Fruit fly (Drosophila melanogaster) whole organism, pupa: ENCODE measurements around the gene CG13314.

Experiments used
- CG12605 ChIP-seq: fragments of 200-800 bp; sonication (Bioruptor generic); IDR thresholded peaks from 2 replicates; pipeline ENCODE4 v1.3.6; 2022; ENCODE audit warnings: missing biosample characterization, missing genetic modification characterization
- CG13204 ChIP-seq: fragments of 200-800 bp; sonication (Bioruptor generic); optimal IDR thresholded peaks from 2 replicates; lab custom pipeline; 2018; ENCODE audit warnings: missing biosample characterization, mild to moderate bottlenecking, missing genetic modification characterization, moderate library complexity
- CG15710 ChIP-seq: fragments of 200-800 bp; sonication (Bioruptor generic); optimal IDR thresholded peaks from 2 replicates; lab custom pipeline; 2018; ENCODE audit warnings: missing biosample characterization, mild to moderate bottlenecking, missing genetic modification characterization, moderate library complexity
- CG34367 ChIP-seq: fragments of 200-800 bp; sonication (Bioruptor generic); optimal IDR thresholded peaks from 2 replicates; lab custom pipeline; 2018; ENCODE audit warnings: missing biosample characterization, mild to moderate bottlenecking, missing genetic modification characterization
- CG8159 ChIP-seq: fragments of 200-800 bp; sonication (Bioruptor generic); optimal IDR thresholded peaks from 3 replicates; lab custom pipeline; 2018; ENCODE audit warnings: missing biosample characterization, mild to moderate bottlenecking, missing genetic modification characterization, moderate library complexity
- CG8301 ChIP-seq: fragments of 200-800 bp; sonication (Bioruptor generic); optimal IDR thresholded peaks from 2 replicates; lab custom pipeline; 2018; ENCODE audit warnings: missing biosample characterization, mild to moderate bottlenecking, missing genetic modification characterization
- D1 ChIP-seq: fragments of 200-800 bp; sonication (Bioruptor generic); optimal IDR thresholded peaks from 2 replicates; lab custom pipeline; 2018; ENCODE audit warnings: missing biosample characterization, mild to moderate bottlenecking, missing genetic modification characterization, moderate library complexity
- Ets98B ChIP-seq: fragments of 200-800 bp; sonication (Bioruptor generic); IDR thresholded peaks from 2 replicates; pipeline ENCODE4 v1.3.6; 2022; ENCODE audit warnings: missing biosample characterization, missing genetic modification characterization
- Pif1A ChIP-seq: fragments of 200-800 bp; sonication (Bioruptor generic); optimal IDR thresholded peaks from 3 replicates; lab custom pipeline; 2016; ENCODE audit warnings: missing biosample characterization, missing genetic modification characterization
- Snoo ChIP-seq: fragments of 200-800 bp; sonication (Bioruptor generic); optimal IDR thresholded peaks from 3 replicates; lab custom pipeline; 2017; ENCODE audit warnings: missing biosample characterization, mild to moderate bottlenecking, missing genetic modification characterization, inconsistent platforms
- fd96Ca ChIP-seq: fragments of 200-800 bp; sonication (Bioruptor generic); IDR thresholded peaks from 3 replicates; pipeline ENCODE4 v1.3.6; 2022; ENCODE audit warnings: missing biosample characterization, missing genetic modification characterization
- gl ChIP-seq: fragments of 200-800 bp; sonication (Bioruptor generic); optimal IDR thresholded peaks from 2 replicates; lab custom pipeline; 2018; ENCODE audit warnings: missing biosample characterization, mild to moderate bottlenecking, missing genetic modification characterization
- rn ChIP-seq: fragments of 200-800 bp; sonication (Bioruptor generic); IDR thresholded peaks from 2 replicates; pipeline ENCODE4 v1.3.6; 2022; ENCODE audit warnings: missing biosample characterization, missing genetic modification characterization

- no peak for TF ChIP-seq CG8301 (tag; lab: Kevin White, UChicago)
- no peak for TF ChIP-seq rn (GFP tag; lab: Robert Waterston, UW)
- TF ChIP-seq CG34367: no peak
- TF ChIP-seq CG8159 (tag; lab: Kevin White, UChicago): no peak
- no peak for TF ChIP-seq Ets98B (GFP tag; lab: Robert Waterston, UW)
- no peak for TF ChIP-seq Pif1A
- no peak for TF ChIP-seq gl (tag; lab: Kevin White, UChicago)
- TF ChIP-seq fd96Ca (GFP tag; lab: Robert Waterston, UW): no peak
- TF ChIP-seq CG13204 (GFP tag; lab: Kevin White, UChicago): no peak
- no peak for TF ChIP-seq Snoo (tag; lab: Kevin White, UChicago)
- TF ChIP-seq D1: no peak
- no peak for TF ChIP-seq CG15710 (tag; lab: Kevin White, UChicago)
- no peak for TF ChIP-seq CG12605 (GFP tag; lab: Robert Waterston, UW)
These were observed 30.1 kb upstream of the CG13314 start for dm6 chr3L:8951507-8951906.
